Fruit fly (Drosophila melanogaster): ENCODE results near the gene CG13005.

DNA sequence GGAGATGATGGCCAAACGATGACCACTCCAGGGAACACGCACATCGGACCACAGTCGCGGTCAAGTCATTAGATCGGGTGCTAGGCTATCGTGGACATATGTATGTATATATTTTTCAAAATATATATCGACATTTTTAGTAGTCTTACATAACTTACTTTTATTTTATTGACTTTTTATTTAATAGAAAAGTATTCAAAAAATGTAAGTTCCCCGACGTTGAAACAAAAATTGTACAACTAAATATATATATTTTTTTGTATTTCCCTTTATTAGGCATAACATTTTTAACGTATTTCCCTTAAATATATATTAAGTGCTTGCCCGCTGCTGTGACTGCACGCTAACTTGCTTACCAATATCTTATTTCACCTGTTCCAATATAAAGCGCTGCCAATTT lies 11.7 kb downstream of the CG13005 start:
- TF ChIP-seq CG34376 (GFP tag; optimal IDR thresholded peaks at IDR 0.05): no peak
- no peak for TF ChIP-seq ham (GFP tag; IDR thresholded peaks at IDR 0.05)

Measured in whole organism, embryonic.